Worm (Caenorhabditis elegans) whole organism, late embryonic: ENCODE measurements around the gene lin-26.

Source experiments
- K09A11.1 ChIP-seq: sonication (generic microtip); optimal IDR thresholded peaks from 2 replicates; lab custom pipeline; 2017; ENCODE audit warnings: antibody characterized with exemption, mild to moderate bottlenecking, missing genetic modification characterization, missing compliant biosample characterization; ENCODE audit not compliant: insufficient read depth
- ceh-2 ChIP-seq: sonication (generic microtip); optimal IDR thresholded peaks from 2 replicates; lab custom pipeline; 2016; ENCODE audit warnings: missing genotype, missing genetic modification characterization, missing compliant biosample characterization
- ceh-22 ChIP-seq: sonication (generic microtip); optimal IDR thresholded peaks from 2 replicates; lab custom pipeline; 2017; ENCODE audit warnings: missing biosample characterization, missing genetic modification characterization
- ceh-34 ChIP-seq: sonication (generic microtip); optimal IDR thresholded peaks from 2 replicates; lab custom pipeline; 2016; ENCODE audit warnings: mild to moderate bottlenecking, missing genetic modification characterization, missing compliant biosample characterization
- dmd-4 ChIP-seq: sonication (generic microtip); optimal IDR thresholded peaks from 2 replicates; lab custom pipeline; 2016; ENCODE audit warnings: borderline replicate concordance, missing genetic modification characterization, missing compliant biosample characterization
- fax-1 ChIP-seq: sonication (generic microtip); optimal IDR thresholded peaks from 2 replicates; lab custom pipeline; 2016; ENCODE audit warnings: missing genotype, missing genetic modification characterization, missing compliant biosample characterization
- gmeb-2 ChIP-seq: sonication (generic microtip); optimal IDR thresholded peaks from 2 replicates; lab custom pipeline; 2016; ENCODE audit warnings: missing genetic modification characterization, inconsistent platforms, missing compliant biosample characterization
- lim-6 ChIP-seq: sonication (generic microtip); optimal IDR thresholded peaks from 2 replicates; lab custom pipeline; 2016; ENCODE audit warnings: missing genetic modification characterization, missing compliant biosample characterization
- nhr-11 ChIP-seq: fragments of 150-350 bp; optimal IDR thresholded peaks from 2 replicates; lab custom pipeline; 2014; ENCODE audit warnings: missing biosample characterization, missing genetic modification characterization
- pat-9 ChIP-seq: fragments of 200-800 bp; sonication (Bioruptor generic); optimal IDR thresholded peaks from 2 replicates; lab custom pipeline; 2018; ENCODE audit warnings: mild to moderate bottlenecking, missing genetic modification characterization, moderate library complexity, missing compliant biosample characterization
- pros-1 ChIP-seq: fragments of 150-350 bp; optimal IDR thresholded peaks from 2 replicates; lab custom pipeline; 2014; ENCODE audit warnings: missing biosample characterization, missing genetic modification reagents, missing genetic modification characterization
- sox-4 ChIP-seq: sonication (generic microtip); optimal IDR thresholded peaks from 2 replicates; lab custom pipeline; 2017; ENCODE audit warnings: mild to moderate bottlenecking, missing genetic modification characterization, inconsistent platforms, missing compliant biosample characterization
- unc-42 ChIP-seq: sonication (generic microtip); optimal IDR thresholded peaks from 2 replicates; lab custom pipeline; 2016; ENCODE audit warnings: missing genotype, missing genetic modification characterization, missing compliant biosample characterization
- unc-55 ChIP-seq: sonication (generic microtip); optimal IDR thresholded peaks from 2 replicates; lab custom pipeline; 2017; ENCODE audit warnings: missing biosample characterization, missing genetic modification reagents, missing genetic modification characterization

lin-26 gene

ce11 chrII:7724603-7725002 lies 42.6 kb downstream of the lin-26 start, which contains the start of gene cpna-2:
cpna-2 (plus strand) TSS chrII:7724903.
- TF ChIP-seq ceh-22 (tag; lab: Kevin White, UChicago) (no peak), pros-1 (no peak), nhr-11 (tag; lab: Kevin White, UChicago) (no peak), fax-1 (tag; lab: Kevin White, UChicago) (no peak), lim-6 (tag; lab: Kevin White, UChicago) (no peak), sox-4 (no peak), unc-55 (no peak), ceh-2 (tag; lab: Kevin White, UChicago) (no peak), gmeb-2 (tag; lab: Kevin White, UChicago) (no peak), dmd-4 (tag; lab: Kevin White, UChicago) (no peak), unc-42 (tag; lab: Kevin White, UChicago) (no peak), K09A11.1 (tag; lab: Kevin White, UChicago) (no peak), ceh-34 (tag; lab: Kevin White, UChicago) (no peak), pat-9 (no peak)
